Worm (Caenorhabditis elegans) whole organism, midembryonic: Measurements from ENCODE around the gene pks-1.

Source experiments
- T22C8.4 ChIP-seq: fragments of 200-800 bp; sonication (Bioruptor generic); IDR thresholded peaks from 2 replicates; pipeline ENCODE4 v1.3.6; 2022; ENCODE audit warnings: missing genetic modification characterization, missing compliant biosample characterization
- cog-1 ChIP-seq: sonication (generic microtip); optimal IDR thresholded peaks from 2 replicates; lab custom pipeline; 2016; ENCODE audit warnings: missing genetic modification characterization, missing compliant biosample characterization
- flt-1 ChIP-seq: fragments of 200-800 bp; sonication (Bioruptor generic); IDR thresholded peaks from 2 replicates; pipeline ENCODE4 v1.3.6; 2022; ENCODE audit warnings: missing genetic modification characterization, missing compliant biosample characterization
- klf-2 ChIP-seq: fragments of 200-800 bp; sonication (Bioruptor generic); conservative IDR thresholded peaks from 2 replicates; pipeline ENCODE4 v1.3.6; 2022; ENCODE audit warnings: missing genetic modification reagents, missing genetic modification characterization, missing compliant biosample characterization
- med-1 ChIP-seq: sonication (generic microtip); optimal IDR thresholded peaks from 2 replicates; lab custom pipeline; 2017; ENCODE audit warnings: missing genetic modification characterization, mild to moderate bottlenecking, missing compliant biosample characterization, antibody characterized with exemption, missing genetic modification reagents; ENCODE audit not compliant: insufficient read depth
- ref-1 ChIP-seq: fragments of 200-800 bp; sonication (Bioruptor generic); conservative IDR thresholded peaks from 2 replicates; pipeline ENCODE4 v1.3.6; 2022; ENCODE audit warnings: missing genetic modification reagents, missing genetic modification characterization, missing compliant biosample characterization
- tab-1 ChIP-seq: fragments of 200-800 bp; sonication (Bioruptor generic); IDR thresholded peaks from 2 replicates; pipeline ENCODE4 v1.3.6; 2022; ENCODE audit warnings: missing genetic modification characterization, missing compliant biosample characterization
- ztf-29 ChIP-seq: fragments of 200-800 bp; sonication (Bioruptor generic); IDR thresholded peaks from 2 replicates; pipeline ENCODE4 v1.3.6; 2022; ENCODE audit warnings: missing genetic modification reagents, missing genetic modification characterization, missing compliant biosample characterization

- TF ChIP-seq tab-1, result no peak
- no peak for TF ChIP-seq med-1 (GFP tag; lab: Kevin White, UChicago)
- TF ChIP-seq cog-1 (tag; lab: Kevin White, UChicago), result no peak
- peak; percentile 60; the same call in 1 of the 2 replicates for TF ChIP-seq T22C8.4 (GFP tag; lab: Robert Waterston, UW)
- TF ChIP-seq ztf-29 (GFP tag; lab: Robert Waterston, UW), result no peak
- TF ChIP-seq klf-2 (GFP tag; lab: Robert Waterston, UW), result no peak
- no peak for TF ChIP-seq ref-1 (GFP tag; lab: Robert Waterston, UW)
- peak; percentile 51 for TF ChIP-seq flt-1
Observed at ce11 chrX:5485284-5485927, 71.8 kb downstream of the pks-1 start.
